Fruit fly (Drosophila melanogaster) whole organism, wandering third instar larva: ENCODE results near the gene AANATL3.
A peak's percentile ranks its signal among the peaks of the same experiment; 100 is the strongest.

Source experiments
- CG32264 ChIP-seq: fragments of 200-800 bp; sonication (Bioruptor generic); optimal IDR thresholded peaks from 2 replicates; lab custom pipeline; 2016; ENCODE audit warnings: missing biosample characterization, missing genetic modification characterization
- CG9705 ChIP-seq: fragments of 200-800 bp; sonication (Bioruptor generic); optimal IDR thresholded peaks from 2 replicates; lab custom pipeline; 2018; ENCODE audit warnings: missing biosample characterization, mild to moderate bottlenecking, missing genetic modification characterization
- CrebA ChIP-seq: fragments of 200-800 bp; sonication (Bioruptor generic); optimal IDR thresholded peaks from 2 replicates; lab custom pipeline; 2016; ENCODE audit warnings: missing biosample characterization, mild to moderate bottlenecking, missing genetic modification characterization, borderline replicate concordance
- Dif ChIP-seq: fragments of 200-275, 200-300 bp; sonication (Bioruptor generic); optimal IDR thresholded peaks from 2 replicates; lab custom pipeline; 2018; ENCODE audit warnings: missing biosample characterization, missing genetic modification characterization; ENCODE audit not compliant: partially characterized antibody
- GATAd ChIP-seq: sonication (Bioruptor generic); optimal IDR thresholded peaks from 2 replicates; lab custom pipeline; 2016; ENCODE audit warnings: missing biosample characterization, missing genetic modification characterization
- HLH106 ChIP-seq: fragments of 200-800 bp; optimal IDR thresholded peaks from 3 replicates; lab custom pipeline; 2019; ENCODE audit warnings: missing biosample characterization, mild to moderate bottlenecking, missing genetic modification characterization, moderate library complexity
- Hnf4 ChIP-seq: fragments of 200-800 bp; sonication (Bioruptor generic); optimal IDR thresholded peaks from 2 replicates; lab custom pipeline; 2016; ENCODE audit warnings: missing biosample characterization, mild to moderate bottlenecking, missing genetic modification characterization
- Hr83 ChIP-seq: fragments of 200-300 bp; sonication (Bioruptor generic); optimal IDR thresholded peaks from 2 replicates; lab custom pipeline; 2016; ENCODE audit warnings: missing biosample characterization, mild to moderate bottlenecking, missing genetic modification characterization, moderate library complexity; ENCODE audit not compliant: poor library complexity, severe bottlenecking
- Jra ChIP-seq: sonication (Bioruptor generic); optimal IDR thresholded peaks from 2 replicates; lab custom pipeline; 2016; ENCODE audit warnings: missing biosample characterization, missing genetic modification characterization
- N ChIP-seq: fragments of >200 bp; optimal IDR thresholded peaks from 2 replicates; lab custom pipeline; 2018; ENCODE audit warnings: missing biosample characterization, missing external identifiers, missing genetic modification characterization
- Vsx2 ChIP-seq: fragments of 200-300, 225-300 bp; sonication (Bioruptor generic); optimal IDR thresholded peaks from 2 replicates; lab custom pipeline; 2018; ENCODE audit warnings: missing biosample characterization, missing genetic modification characterization; ENCODE audit not compliant: partially characterized antibody
- brk ChIP-seq: fragments of 200-800 bp; sonication (Bioruptor generic); optimal IDR thresholded peaks from 2 replicates; lab custom pipeline; 2016; ENCODE audit warnings: missing biosample characterization, mild to moderate bottlenecking, missing genetic modification characterization
- dl ChIP-seq, 2 experiments: fragments of 175-275, 200-275 bp in 1 of 2; fragments of 200-275 bp in 1 of 2; sonication (Bioruptor generic); optimal IDR thresholded peaks; lab custom pipeline; 2018; ENCODE audit warnings: mild to moderate bottlenecking in 2 of 2, missing biosample characterization in 2 of 2, missing genetic modification characterization in 2 of 2, moderate library complexity in 2 of 2; ENCODE audit not compliant: partially characterized antibody in 2 of 2, insufficient read depth in 1 of 2
- dmrt93B ChIP-seq: fragments of 200-800 bp; sonication (Bioruptor generic); optimal IDR thresholded peaks from 2 replicates; lab custom pipeline; 2018; ENCODE audit warnings: missing biosample characterization, mild to moderate bottlenecking, missing genetic modification characterization
- ey ChIP-seq: fragments of 200-800 bp; sonication (Bioruptor generic); optimal IDR thresholded peaks from 2 replicates; lab custom pipeline; 2016; ENCODE audit warnings: missing biosample characterization, missing genetic modification characterization
- foxo ChIP-seq, 2 experiments: fragments of 200-800 bp; sonication (Bioruptor generic); optimal IDR thresholded peaks; 2 replicates in 1 of 2; 3 replicates in 1 of 2; lab custom pipeline; 2016 to 2017; ENCODE audit warnings: missing biosample characterization in 2 of 2, missing genetic modification characterization in 2 of 2
- fru ChIP-seq: fragments of 200-800 bp; sonication (Bioruptor generic); optimal IDR thresholded peaks from 3 replicates; lab custom pipeline; 2016; ENCODE audit warnings: missing biosample characterization, mild to moderate bottlenecking, missing genetic modification characterization
- h ChIP-seq: fragments of 200-800 bp; sonication (Bioruptor generic); optimal IDR thresholded peaks from 3 replicates; lab custom pipeline; 2016; ENCODE audit warnings: missing biosample characterization, mild to moderate bottlenecking, missing genetic modification characterization
- jim ChIP-seq: fragments of 175-275, 200-325 bp; sonication (Bioruptor generic); optimal IDR thresholded peaks from 2 replicates; lab custom pipeline; 2016; ENCODE audit warnings: missing biosample characterization, mild to moderate bottlenecking, missing genetic modification characterization
- lola ChIP-seq: fragments of >200 bp; optimal IDR thresholded peaks from 2 replicates; lab custom pipeline; 2017; ENCODE audit warnings: missing biosample characterization, missing genetic modification characterization
- pan ChIP-seq: fragments of >200 bp; optimal IDR thresholded peaks from 2 replicates; lab custom pipeline; 2017
- psq ChIP-seq: fragments of 200-800 bp; sonication (Bioruptor generic); optimal IDR thresholded peaks from 3 replicates; lab custom pipeline; 2017; ENCODE audit warnings: missing biosample characterization, mild to moderate bottlenecking, missing genetic modification characterization, moderate library complexity
- sage ChIP-seq: fragments of 200-800 bp; sonication (Bioruptor generic); optimal IDR thresholded peaks from 2 replicates; lab custom pipeline; 2016; ENCODE audit warnings: missing biosample characterization, mild to moderate bottlenecking, missing genetic modification characterization
- sv ChIP-seq: fragments of 200-800 bp; sonication (Bioruptor generic); optimal IDR thresholded peaks from 3 replicates; lab custom pipeline; 2016; ENCODE audit warnings: missing biosample characterization, missing genetic modification characterization
- tai ChIP-seq: sonication (Bioruptor generic); optimal IDR thresholded peaks from 2 replicates; lab custom pipeline; 2016; ENCODE audit warnings: missing biosample characterization, missing genetic modification characterization
- usp ChIP-seq: fragments of >200 bp; optimal IDR thresholded peaks from 2 replicates; lab custom pipeline; 2017; ENCODE audit warnings: missing biosample characterization, missing genetic modification characterization
- woc ChIP-seq: sonication (Bioruptor generic); optimal IDR thresholded peaks from 2 replicates; lab custom pipeline; 2016; ENCODE audit warnings: missing biosample characterization, mild to moderate bottlenecking, missing genetic modification characterization

AANATL3 gene

dm6 chr2L:19998139-19998538 is 27.5 kb downstream of the AANATL3 start:
- TF ChIP-seq Hr83 (no peak), tai (GFP tag; lab: Kevin White, UChicago) (no peak), Jra (no peak), usp (GFP tag; lab: Kevin White, UChicago) (no peak), sv (GFP tag; lab: Kevin White, UChicago) (no peak), GATAd (GFP tag; lab: Kevin White, UChicago) (no peak), dmrt93B (GFP tag; lab: Kevin White, UChicago) (no peak), Vsx2 (GFP tag; lab: Kevin White, UChicago) (no peak), ey (GFP tag; lab: Kevin White, UChicago) (no peak), foxo (GFP tag; optimal IDR thresholded peaks at IDR 0.05; lab: Kevin White, UChicago) (no peak), Hnf4 (GFP tag; lab: Kevin White, UChicago) (no peak), Dif (GFP tag; lab: Kevin White, UChicago) (no peak), sage (GFP tag; lab: Kevin White, UChicago) (no peak), woc (GFP tag; lab: Kevin White, UChicago) (no peak), psq (GFP tag; lab: Kevin White, UChicago) (no peak), brk (GFP tag; lab: Kevin White, UChicago) (no peak)

dm6 chr2L:19992427-19992998 is 33.1 kb downstream of the AANATL3 start:
- TF ChIP-seq lola (GFP tag; lab: Kevin White, UChicago) (no peak), GATAd (GFP tag; lab: Kevin White, UChicago) (no peak), Vsx2 (GFP tag; lab: Kevin White, UChicago) (no peak), CG32264 (GFP tag; lab: Kevin White, UChicago) (no peak), HLH106 (no peak), psq (GFP tag; lab: Kevin White, UChicago) (no peak), dl (GFP tag; optimal IDR thresholded peaks at IDR 0.05; lab: Kevin White, UChicago; ENCODE audit: insufficient read depth in 1 of 2, partially characterized antibody in 2 of 2) (no peak), pan (lab: Kevin White, UChicago) (no peak), Hr83 (no peak), fru (GFP tag; lab: Kevin White, UChicago) (no peak), tai (GFP tag; lab: Kevin White, UChicago) (no peak), woc (GFP tag; lab: Kevin White, UChicago) (no peak), h (no peak), N (GFP tag; lab: Kevin White, UChicago) (no peak), jim (GFP tag; lab: Kevin White, UChicago) (no peak), CrebA (GFP tag; lab: Kevin White, UChicago) (no peak), dmrt93B (GFP tag; lab: Kevin White, UChicago) (no peak), sage (GFP tag; lab: Kevin White, UChicago) (no peak)

- TF ChIP-seq CG9705 (GFP tag; lab: Kevin White, UChicago) (no peak), fru (GFP tag; lab: Kevin White, UChicago) (no peak), HLH106 (no peak), CG32264 (GFP tag; lab: Kevin White, UChicago) (no peak)
Measured at dm6 chr2L:19989658-19990362, 35.8 kb downstream of the AANATL3 start.

dm6 chr2L:19987875-19988665 is 37.5 kb downstream of the AANATL3 start:
- TF ChIP-seq Hr83 (peak; percentile 42), h (peak; percentile 6), fru (GFP tag; lab: Kevin White, UChicago) (no peak), Dif (GFP tag; lab: Kevin White, UChicago) (no peak)
- TF ChIP-seq, all 38 proteins: peak for 2
